Worm (Caenorhabditis elegans) whole organism, early embryonic: Measurements from ENCODE around the gene C49C8.6.

Source experiments
- F13C5.2 ChIP-seq: sonication (generic microtip); optimal IDR thresholded peaks from 2 replicates; lab custom pipeline; 2017; ENCODE audit warnings: mild to moderate bottlenecking, missing genetic modification characterization, inconsistent platforms, missing compliant biosample characterization
- aly-1 ChIP-seq: sonication (generic microtip); optimal IDR thresholded peaks from 2 replicates; lab custom pipeline; 2016; ENCODE audit warnings: missing genetic modification characterization, missing compliant biosample characterization
- ama-1 ChIP-seq: fragments of 150-350 bp; optimal IDR thresholded peaks from 2 replicates; lab custom pipeline; 2014
- ceh-13 ChIP-seq: fragments of 200-800 bp; sonication (Bioruptor generic); optimal IDR thresholded peaks from 2 replicates; lab custom pipeline; 2018; ENCODE audit warnings: mild to moderate bottlenecking, missing genetic modification characterization, missing compliant biosample characterization
- ceh-36 ChIP-seq: sonication (generic microtip); optimal IDR thresholded peaks from 2 replicates; lab custom pipeline; 2016; ENCODE audit warnings: missing genetic modification characterization, inconsistent platforms, missing compliant biosample characterization
- ets-7 ChIP-seq: sonication (generic microtip); optimal IDR thresholded peaks from 2 replicates; lab custom pipeline; 2016; ENCODE audit warnings: missing genotype, missing genetic modification characterization, missing compliant biosample characterization
- flt-1 ChIP-seq: fragments of 200-800 bp; sonication (Bioruptor generic); IDR thresholded peaks from 2 replicates; pipeline ENCODE4 v1.3.6; 2022; ENCODE audit warnings: missing genetic modification characterization, missing compliant biosample characterization
- hmbx-1 ChIP-seq: sonication (generic microtip); optimal IDR thresholded peaks from 2 replicates; lab custom pipeline; 2016; ENCODE audit warnings: mild to moderate bottlenecking, missing genetic modification characterization, missing compliant biosample characterization
- hnd-1 ChIP-seq: sonication (generic microtip); optimal IDR thresholded peaks from 2 replicates; lab custom pipeline; 2016; ENCODE audit warnings: missing genetic modification characterization, missing compliant biosample characterization
- pes-1 ChIP-seq: fragments of 200-800 bp; sonication (Bioruptor generic); IDR thresholded peaks from 2 replicates; pipeline ENCODE4 v1.3.6; 2022; ENCODE audit warnings: missing genetic modification reagents, missing genetic modification characterization, missing compliant biosample characterization
- sea-1 ChIP-seq: fragments of 200-800 bp; sonication (Bioruptor generic); conservative IDR thresholded peaks from 2 replicates; pipeline ENCODE4 v1.3.6; 2022; ENCODE audit warnings: missing genetic modification characterization, missing compliant biosample characterization
- tbx-37 ChIP-seq: fragments of 200-800 bp; sonication (Bioruptor generic); conservative IDR thresholded peaks from 2 replicates; pipeline ENCODE4 v1.3.6; 2022; ENCODE audit warnings: missing genetic modification reagents, missing genetic modification characterization, missing compliant biosample characterization
- tra-4 ChIP-seq: sonication (generic microtip); optimal IDR thresholded peaks from 2 replicates; lab custom pipeline; 2017; ENCODE audit warnings: missing genetic modification characterization, missing compliant biosample characterization

ce11 chrIV:8629609-8630052 lies 28.4 kb downstream of the C49C8.6 start:
- TF ChIP-seq ets-7 (tag; lab: Kevin White, UChicago) (no peak), ama-1 (lab: Kevin White, UChicago) (no peak), hmbx-1 (tag; lab: Kevin White, UChicago) (no peak), flt-1 (GFP tag; lab: Robert Waterston, UW) (no peak), tra-4 (tag; lab: Kevin White, UChicago) (no peak), aly-1 (tag; lab: Kevin White, UChicago) (no peak), tbx-37 (no peak), ceh-13 (GFP tag; lab: Kevin White, UChicago) (no peak), F13C5.2 (no peak), sea-1 (GFP tag; lab: Robert Waterston, UW) (no peak), pes-1 (GFP tag; lab: Robert Waterston, UW) (no peak), ceh-36 (tag; lab: Kevin White, UChicago) (no peak), hnd-1 (tag; lab: Kevin White, UChicago) (no peak)
